Worm (Caenorhabditis elegans): ENCODE measurements around the gene sars-2.

sars-2 gene

ce11 chrIV:4390438-4390894 lies 33.0 kb downstream of the sars-2 start, which contains the start of the genes rpl-7A and set-21 (continued):
- TF ChIP-seq fkh-6 (tag; optimal IDR thresholded peaks at IDR 0.05) (no peak), pqm-1 (tag; optimal IDR thresholded peaks at IDR 0.05) (no peak), K02D7.2 (tag; optimal IDR thresholded peaks at IDR 0.05) (no peak), elt-2 (tag; optimal IDR thresholded peaks at IDR 0.05) (peak; percentile 47), ceh-48 (tag; optimal IDR thresholded peaks at IDR 0.05) (peak; percentile 40), unc-42 (tag; optimal IDR thresholded peaks at IDR 0.05) (peak; percentile 79), odd-2 (tag; optimal IDR thresholded peaks at IDR 0.05) (no peak), pros-1 (tag; optimal IDR thresholded peaks at IDR 0.05) (no peak), dve-1 (tag; optimal IDR thresholded peaks at IDR 0.05) (peak; percentile 65), hlh-8 (tag; optimal IDR thresholded peaks at IDR 0.05) (no peak), hlh-13 (GFP tag; optimal IDR thresholded peaks at IDR 0.05) (no peak), pax-1 (tag; optimal IDR thresholded peaks at IDR 0.05) (no peak), ceh-9 (tag; optimal IDR thresholded peaks at IDR 0.05) (no peak), sox-4 (tag; optimal IDR thresholded peaks at IDR 0.05) (no peak), sdc-2 (tag; optimal IDR thresholded peaks at IDR 0.05) (no peak), pag-3 (tag; optimal IDR thresholded peaks at IDR 0.05; ENCODE audit: borderline replicate concordance) (no peak), tbx-7 (tag; optimal IDR thresholded peaks at IDR 0.05) (peak; percentile 15), hlh-30 (tag; optimal IDR thresholded peaks at IDR 0.05; ENCODE audit: insufficient read depth) (peak; percentile 43), hlh-6 (tag; optimal IDR thresholded peaks at IDR 0.05) (no peak), pat-9 (tag; optimal IDR thresholded peaks at IDR 0.05) (no peak), nfya-1 (tag; optimal IDR thresholded peaks at IDR 0.05) (peak; percentile 85), C08G9.2 (tag; optimal IDR thresholded peaks at IDR 0.05) (peak; percentile 34), ref-2 (tag; optimal IDR thresholded peaks at IDR 0.05) (peak; percentile 88), eyg-1 (tag; optimal IDR thresholded peaks at IDR 0.05) (no peak), T23F11.4 (GFP tag; optimal IDR thresholded peaks at IDR 0.05) (peak; percentile 16), unc-86 (tag; optimal IDR thresholded peaks at IDR 0.05) (peak; percentile 71), sox-2 (GFP tag; IDR thresholded peaks at IDR 0.05) (peak; percentile 27; the same call in 1 of the 2 replicates), zip-5 (tag; optimal IDR thresholded peaks at IDR 0.05) (peak; percentile 14), Y22D7AL.16 (tag; optimal IDR thresholded peaks at IDR 0.05) (no peak), K09A11.1 (tag; optimal IDR thresholded peaks at IDR 0.05; ENCODE audit: insufficient read depth) (no peak), ahr-1 (tag; optimal IDR thresholded peaks at IDR 0.05) (no peak), ets-4 (tag; optimal IDR thresholded peaks at IDR 0.05) (peak; percentile 7), ceh-6 (GFP tag; optimal IDR thresholded peaks at IDR 0.05) (no peak), gmeb-2 (tag; optimal IDR thresholded peaks at IDR 0.05) (no peak), ceh-31 (tag; optimal IDR thresholded peaks at IDR 0.05) (peak; percentile 81), rnt-1 (tag; optimal IDR thresholded peaks at IDR 0.05) (peak; percentile 68), che-1 (tag; optimal IDR thresholded peaks at IDR 0.05) (no peak), pha-4 (tag; optimal IDR thresholded peaks at IDR 0.05) (no peak), ceh-2 (tag; optimal IDR thresholded peaks at IDR 0.05) (peak; percentile 15), lin-11 (tag; optimal IDR thresholded peaks at IDR 0.05) (no peak), lim-6 (tag; optimal IDR thresholded peaks at IDR 0.05) (no peak), ceh-14 (tag; optimal IDR thresholded peaks at IDR 0.05) (peak; percentile 62), mec-3 (tag; optimal IDR thresholded peaks at IDR 0.05; ENCODE audit: borderline replicate concordance) (no peak), elt-4 (tag; optimal IDR thresholded peaks at IDR 0.05) (no peak), pha-2 (tag; optimal IDR thresholded peaks at IDR 0.05) (peak; percentile 13), ceh-18 (tag; optimal IDR thresholded peaks at IDR 0.05) (peak; percentile 82), C38D4.7 (GFP tag; optimal IDR thresholded peaks at IDR 0.05) (no peak), ceh-22 (tag; optimal IDR thresholded peaks at IDR 0.05) (no peak)
